Fruit fly (Drosophila melanogaster) whole organism: ENCODE results near the gene CG43291.

Experiments used
- CG8478 ChIP-seq: fragments of >200 bp; optimal IDR thresholded peaks from 2 replicates; lab custom pipeline; 2018; ENCODE audit warnings: inconsistent platforms
- Dll ChIP-seq: fragments of >200 bp; optimal IDR thresholded peaks from 2 replicates; lab custom pipeline; 2017

- TF ChIP-seq Dll (lab: Kevin White, UChicago) = no peak
- no peak for TF ChIP-seq CG8478 (lab: Kevin White, UChicago)
Measured at dm6 chr3R:14282215-14283041, 38.0 kb upstream of the CG43291 start.
